Worm (Caenorhabditis elegans): ENCODE measurements around the gene clec-65.

Gene clec-65

DNA sequence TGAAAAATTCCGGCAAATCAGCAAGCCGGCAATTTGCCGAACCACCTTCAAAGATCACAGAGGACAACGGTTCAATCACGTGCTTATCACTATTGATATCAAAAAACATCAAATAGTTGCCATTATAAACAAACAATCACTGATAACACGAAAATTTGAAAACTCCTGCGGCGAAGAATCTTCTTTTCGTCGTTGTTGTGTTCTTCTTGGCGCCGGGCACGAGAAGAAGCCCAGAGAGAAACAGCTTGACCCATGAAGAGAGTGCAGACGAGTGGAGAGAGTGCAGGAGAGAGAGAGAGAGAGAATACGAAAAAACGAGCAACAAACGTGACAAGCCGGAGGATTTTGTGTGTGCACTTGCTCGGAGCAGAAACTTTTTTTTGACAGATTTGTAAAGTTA is 22.4 kb upstream of the clec-65 start:
- TF ChIP-seq egl-27 (tag; optimal IDR thresholded peaks at IDR 0.05) (no peak), dmd-6 (GFP tag; IDR thresholded peaks at IDR 0.05) (peak; percentile 93), dve-1 (tag; optimal IDR thresholded peaks at IDR 0.05; ENCODE audit: insufficient read depth) (peak; percentile 92), ztf-7 (tag; optimal IDR thresholded peaks at IDR 0.05) (no peak), nhr-41 (GFP tag; IDR thresholded peaks at IDR 0.05) (0 out of 2 replicates have a peak, but pooled peaks have one; percentile 41), nhr-11 (tag; optimal IDR thresholded peaks at IDR 0.05) (peak; percentile 39), zfp-3 (GFP tag; conservative IDR thresholded peaks at IDR 0.05) (0 out of 2 replicates have a peak, but pooled peaks have one; percentile 37), T20F7.1 (GFP tag; optimal IDR thresholded peaks at IDR 0.05) (no peak), mxl-3 (GFP tag; optimal IDR thresholded peaks at IDR 0.05) (no peak), nhr-25 (tag; optimal IDR thresholded peaks at IDR 0.05; ENCODE audit: borderline replicate concordance, insufficient read depth) (no peak), pha-4 (GFP tag; IDR thresholded peaks at IDR 0.05) (peak; percentile 45; the same call in 1 of the 2 replicates), pha-4 (tag; optimal IDR thresholded peaks at IDR 0.05) (no peak), R02D3.7 (tag; optimal IDR thresholded peaks at IDR 0.05) (no peak), dmd-8 (GFP tag; IDR thresholded peaks at IDR 0.05) (no peak), duxl-1 (tag; optimal IDR thresholded peaks at IDR 0.05; ENCODE audit: poor library complexity) (no peak), F10B5.3 (tag; optimal IDR thresholded peaks at IDR 0.05) (no peak), Y105C5A.15 (GFP tag; IDR thresholded peaks at IDR 0.05) (no peak), cey-2 (tag; optimal IDR thresholded peaks at IDR 0.05; ENCODE audit: borderline replicate concordance, insufficient read depth) (no peak), snpc-4 (tag; optimal IDR thresholded peaks at IDR 0.05) (no peak), hlh-30 (tag; optimal IDR thresholded peaks at IDR 0.05; ENCODE audit: insufficient read depth) (peak; percentile 90), lir-3 (tag; optimal IDR thresholded peaks at IDR 0.05) (no peak), saeg-2 (GFP tag; IDR thresholded peaks at IDR 0.05) (no peak), ama-1 (optimal IDR thresholded peaks at IDR 0.05) (peak; percentile 14), lin-13 (GFP tag; optimal IDR thresholded peaks at IDR 0.05) (peak; percentile 26), zag-1 (tag; optimal IDR thresholded peaks at IDR 0.05) (no peak), F37D6.2 (tag; optimal IDR thresholded peaks at IDR 0.05) (no peak), aha-1 (tag) (peak; percentile 98), ztf-11 (tag; optimal IDR thresholded peaks at IDR 0.05) (no peak), ceh-28 (tag; optimal IDR thresholded peaks at IDR 0.05) (no peak), mdt-29 (GFP tag; IDR thresholded peaks at IDR 0.05) (0 out of 2 replicates have a peak, but pooled peaks have one; percentile 19), lin-1 (GFP tag; IDR thresholded peaks at IDR 0.05) (peak; percentile 52; the same call in 1 of the 2 replicates), pqm-1 (tag; optimal IDR thresholded peaks at IDR 0.05) (peak; percentile 75), nhr-237 (tag; optimal IDR thresholded peaks at IDR 0.05) (no peak), T26A8.4 (GFP tag; IDR thresholded peaks at IDR 0.05) (0 out of 2 replicates have a peak, but pooled peaks have one; percentile 44), snpc-1.2 (GFP tag; IDR thresholded peaks at IDR 0.05) (no peak), spr-1 (tag; optimal IDR thresholded peaks at IDR 0.05) (no peak), unc-130 (GFP tag; optimal IDR thresholded peaks at IDR 0.05) (no peak), D1046.2 (GFP tag; IDR thresholded peaks at IDR 0.05) (no peak), dmd-9 (GFP tag; IDR thresholded peaks at IDR 0.05) (no peak), ceh-62 (tag; optimal IDR thresholded peaks at IDR 0.05) (no peak), nhr-42 (GFP tag; IDR thresholded peaks at IDR 0.05) (no peak), Y5F2A.4 (GFP tag; optimal IDR thresholded peaks at IDR 0.05) (no peak), egl-43 (GFP tag; IDR thresholded peaks at IDR 0.05) (no peak), hmg-1.1 (GFP tag; IDR thresholded peaks at IDR 0.05) (peak; percentile 45; the same call in 1 of the 2 replicates), ctbp-1 (GFP tag; IDR thresholded peaks at IDR 0.05) (no peak), hlh-11 (tag; optimal IDR thresholded peaks at IDR 0.05) (peak; percentile 95), ceh-20 (GFP tag; IDR thresholded peaks at IDR 0.05) (no peak; the same call in 1 of the 2 replicates), Y75B8A.6 (GFP tag; IDR thresholded peaks at IDR 0.05) (no peak), F49E8.2 (tag; optimal IDR thresholded peaks at IDR 0.05; ENCODE audit: borderline replicate concordance) (no peak), arid-1 (GFP tag; conservative IDR thresholded peaks at IDR 0.05) (no peak), madf-9 (GFP tag; conservative IDR thresholded peaks at IDR 0.05) (0 out of 2 replicates have a peak, but pooled peaks have one; percentile 18)

Measured in whole organism, L4 larva.